Worm (Caenorhabditis elegans): ENCODE data around the gene rnh-2.

rnh-2 gene

DNA sequence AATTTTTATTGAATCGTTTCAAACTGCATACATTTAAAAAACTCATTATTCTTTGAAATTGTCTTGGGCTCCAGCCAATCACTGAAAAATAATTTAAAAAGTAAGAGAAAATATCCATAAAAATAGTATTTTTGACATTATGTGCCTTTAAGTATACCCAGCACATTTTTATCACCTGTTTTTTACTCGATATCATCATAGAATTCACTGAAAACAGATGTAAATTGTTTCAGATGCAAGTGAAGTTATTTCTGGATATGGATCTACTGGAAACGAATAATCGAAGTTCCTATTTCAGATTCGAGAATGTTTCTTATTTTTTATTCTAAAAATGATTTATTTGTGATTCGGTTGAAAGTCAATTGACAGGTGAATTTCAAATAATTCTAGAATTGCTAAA, 37.6 kb downstream of the rnh-2 start:
- TF ChIP-seq lin-40 (tag; optimal IDR thresholded peaks at IDR 0.05): no peak
- TF ChIP-seq tbx-9 (tag; optimal IDR thresholded peaks at IDR 0.05; ENCODE audit: borderline replicate concordance): no peak
- TF ChIP-seq snpc-3.4 (tag; optimal IDR thresholded peaks at IDR 0.05): no peak
- TF ChIP-seq ceh-79 (tag; optimal IDR thresholded peaks at IDR 0.05): no peak
- no peak for TF ChIP-seq atf-7 (tag; optimal IDR thresholded peaks at IDR 0.05)
- no peak for TF ChIP-seq cebp-1 (GFP tag; IDR thresholded peaks at IDR 0.05)
- TF ChIP-seq cebp-1 (tag; optimal IDR thresholded peaks at IDR 0.05): no peak
- TF ChIP-seq gei-17 (GFP tag; optimal IDR thresholded peaks at IDR 0.05): no peak
- TF ChIP-seq F57C9.4 (tag; optimal IDR thresholded peaks at IDR 0.05): no peak
- TF ChIP-seq lag-1 (GFP tag; IDR thresholded peaks at IDR 0.05): no peak
- no peak for TF ChIP-seq repo-1 (tag; optimal IDR thresholded peaks at IDR 0.05)
- TF ChIP-seq T07F8.4 (tag; optimal IDR thresholded peaks at IDR 0.05): no peak
- no peak for TF ChIP-seq nhr-90 (tag; optimal IDR thresholded peaks at IDR 0.05)
- TF ChIP-seq K12H6.12 (tag; optimal IDR thresholded peaks at IDR 0.05): no peak
- no peak for TF ChIP-seq B0019.2 (GFP tag; conservative IDR thresholded peaks at IDR 0.05)
- no peak for TF ChIP-seq Y53F4B.3 (GFP tag; IDR thresholded peaks at IDR 0.05)
- TF ChIP-seq dpff-1 (tag; optimal IDR thresholded peaks at IDR 0.05): no peak
- TF ChIP-seq ztf-25 (GFP tag; IDR thresholded peaks at IDR 0.05): no peak
- no peak for TF ChIP-seq lsl-1 (GFP tag; optimal IDR thresholded peaks at IDR 0.05)
- no peak for TF ChIP-seq madf-3 (GFP tag; IDR thresholded peaks at IDR 0.05)
- no peak for TF ChIP-seq Y79H2A.3 (GFP tag; conservative IDR thresholded peaks at IDR 0.05)

DNA sequence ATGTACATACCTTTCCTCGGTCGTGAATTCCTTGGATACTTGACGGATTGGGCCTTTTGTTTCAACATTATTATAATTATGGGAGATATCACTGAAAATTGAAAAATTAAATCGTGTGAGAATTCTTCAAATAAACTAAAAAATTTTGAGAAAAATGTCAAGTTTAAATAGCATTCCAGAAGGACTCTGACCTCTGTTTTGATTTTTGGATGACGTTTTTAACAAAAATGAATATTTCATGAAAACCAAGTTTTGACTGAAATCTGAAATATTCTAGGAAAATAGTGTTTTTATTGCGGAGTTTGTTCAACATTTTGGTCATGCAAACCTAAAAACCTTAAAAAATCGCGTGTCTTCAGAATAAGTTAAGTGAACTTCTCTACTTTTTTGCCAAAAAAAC, 39.2 kb downstream of the rnh-2 start, which contains the start of gene glb-27:
glb-27 (minus strand) TSS at position 101 of the 400 bp plus-strand sequence.
- no peak for TF ChIP-seq ztf-3 (GFP tag; optimal IDR thresholded peaks at IDR 0.05)
- no peak for TF ChIP-seq ccch-3 (GFP tag; optimal IDR thresholded peaks at IDR 0.05)
- TF ChIP-seq Y56A3A.18 (GFP tag; IDR thresholded peaks at IDR 0.05): no peak
- TF ChIP-seq madf-6 (GFP tag; IDR thresholded peaks at IDR 0.05): no peak
- TF ChIP-seq F22D6.2 (tag; optimal IDR thresholded peaks at IDR 0.05): no peak
- TF ChIP-seq attf-6 (GFP tag; IDR thresholded peaks at IDR 0.05): no peak
- TF ChIP-seq hlh-12 (tag; optimal IDR thresholded peaks at IDR 0.05): no peak
- no peak for TF ChIP-seq dpl-1 (GFP tag; optimal IDR thresholded peaks at IDR 0.05)
- TF ChIP-seq ceh-91 (GFP tag; IDR thresholded peaks at IDR 0.05): no peak
- TF ChIP-seq tbx-9 (tag; optimal IDR thresholded peaks at IDR 0.05; ENCODE audit: borderline replicate concordance): no peak
- TF ChIP-seq atf-7 (tag; optimal IDR thresholded peaks at IDR 0.05): no peak
- TF ChIP-seq repo-1 (tag; optimal IDR thresholded peaks at IDR 0.05): no peak

DNA sequence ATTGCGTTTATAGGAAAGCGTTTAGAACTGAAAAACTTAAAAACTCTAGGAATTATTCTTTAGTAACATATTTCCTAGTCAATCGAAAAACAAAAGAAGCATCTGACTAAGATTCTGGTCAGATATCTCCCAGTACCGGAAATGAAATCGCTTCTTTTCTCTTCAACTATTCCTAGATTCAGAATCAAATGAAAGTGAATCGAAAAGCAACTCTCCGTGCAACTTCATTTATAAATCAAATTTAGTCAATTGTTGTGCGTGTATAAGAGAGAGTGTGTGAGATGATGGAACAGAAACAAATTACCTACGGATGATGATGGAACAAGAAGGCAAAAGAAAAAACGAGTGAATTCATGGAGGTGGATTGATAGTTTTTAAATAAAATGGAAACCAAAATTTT, 42.2 kb downstream of the rnh-2 start:
- TF ChIP-seq nhr-80 (tag; optimal IDR thresholded peaks at IDR 0.05) (no peak), sptf-2 (GFP tag; optimal IDR thresholded peaks at IDR 0.05) (no peak), madf-8 (GFP tag; conservative IDR thresholded peaks at IDR 0.05) (no peak), lin-40 (tag; optimal IDR thresholded peaks at IDR 0.05) (no peak), madf-6 (GFP tag; IDR thresholded peaks at IDR 0.05) (no peak)

DNA sequence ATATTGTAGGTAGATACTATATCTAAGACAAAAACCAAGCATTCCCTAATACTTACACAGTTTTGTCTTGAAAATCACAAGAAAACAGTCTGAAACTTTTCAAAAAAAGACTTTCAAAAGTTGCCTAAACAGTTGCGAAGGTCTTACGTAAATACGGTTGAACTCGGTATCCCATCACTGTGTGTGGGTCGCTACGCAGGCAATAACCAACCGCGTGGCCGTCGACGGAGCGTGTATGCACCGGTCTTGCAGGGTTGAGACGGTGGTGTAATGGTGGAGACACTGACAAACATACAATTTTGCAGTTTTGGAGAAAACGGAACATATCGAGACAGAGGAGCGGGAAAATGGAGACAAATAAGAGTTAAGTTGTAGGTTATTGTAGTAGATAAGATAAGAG, 44.3 kb downstream of the rnh-2 start, which contains the start of gene iff-2:
iff-2 (minus strand) TSS at position 141 of the 400 bp plus-strand sequence.
- peak; percentile 80; the same call in 1 of the 2 replicates for TF ChIP-seq nhr-120 (GFP tag; IDR thresholded peaks at IDR 0.05)
- TF ChIP-seq B0336.3 (GFP tag; IDR thresholded peaks at IDR 0.05): peak; percentile 97
- peak; percentile 99 for TF ChIP-seq let-607 (tag; optimal IDR thresholded peaks at IDR 0.05)
- TF ChIP-seq madf-3 (GFP tag; IDR thresholded peaks at IDR 0.05): peak; percentile 97; the same call in 1 of the 2 replicates
- no peak for TF ChIP-seq nhr-179 (tag; optimal IDR thresholded peaks at IDR 0.05)
- no peak for TF ChIP-seq hlh-12 (tag; optimal IDR thresholded peaks at IDR 0.05)
- TF ChIP-seq sea-2 (GFP tag; IDR thresholded peaks at IDR 0.05): no peak
- peak; percentile 85 for TF ChIP-seq F52B5.7 (tag; optimal IDR thresholded peaks at IDR 0.05)
- peak; percentile 89 for TF ChIP-seq cebp-1 (GFP tag; IDR thresholded peaks at IDR 0.05)
- TF ChIP-seq cebp-1 (tag; optimal IDR thresholded peaks at IDR 0.05): peak; percentile 97
- no peak for TF ChIP-seq Y53F4B.3 (GFP tag; IDR thresholded peaks at IDR 0.05)
- TF ChIP-seq pbrm-1 (GFP tag; IDR thresholded peaks at IDR 0.05): peak; percentile 98
- TF ChIP-seq nhr-80 (tag; optimal IDR thresholded peaks at IDR 0.05): peak; percentile 100
- peak; percentile 95 for TF ChIP-seq ZK185.1 (tag; optimal IDR thresholded peaks at IDR 0.05; ENCODE audit: poor library complexity, severe bottlenecking)
- peak; percentile 100 for TF ChIP-seq attf-5 (GFP tag; optimal IDR thresholded peaks at IDR 0.05)
- no peak for TF ChIP-seq fkh-3 (tag; optimal IDR thresholded peaks at IDR 0.05)
- 0 out of 2 replicates have a peak, but pooled peaks have one; percentile 58 for TF ChIP-seq egl-18 (GFP tag; IDR thresholded peaks at IDR 0.05)
- peak; percentile 92 for TF ChIP-seq rcor-1 (GFP tag; IDR thresholded peaks at IDR 0.05)
